Worm (Caenorhabditis elegans) whole organism, late embryonic: ENCODE data around the gene C03A7.2.

Experiments used
- K09A11.1 ChIP-seq: sonication (generic microtip); optimal IDR thresholded peaks from 2 replicates; lab custom pipeline; 2017; ENCODE audit warnings: antibody characterized with exemption, mild to moderate bottlenecking, missing genetic modification characterization, missing compliant biosample characterization; ENCODE audit not compliant: insufficient read depth
- ama-1 ChIP-seq: fragments of 150-350 bp; optimal IDR thresholded peaks from 2 replicates; lab custom pipeline; 2014
- ceh-24 ChIP-seq: sonication (generic microtip); optimal IDR thresholded peaks from 2 replicates; lab custom pipeline; 2016; ENCODE audit warnings: mild to moderate bottlenecking, missing genetic modification characterization, missing compliant biosample characterization
- ceh-6 ChIP-seq: fragments of 200-800 bp; sonication (Bioruptor generic); optimal IDR thresholded peaks from 2 replicates; lab custom pipeline; 2018; ENCODE audit warnings: mild to moderate bottlenecking, missing genetic modification characterization, missing compliant biosample characterization
- dmd-4 ChIP-seq: sonication (generic microtip); optimal IDR thresholded peaks from 2 replicates; lab custom pipeline; 2016; ENCODE audit warnings: borderline replicate concordance, missing genetic modification characterization, missing compliant biosample characterization
- elt-2 ChIP-seq: sonication (generic microtip); optimal IDR thresholded peaks from 2 replicates; lab custom pipeline; 2016; ENCODE audit warnings: missing genetic modification reagents, missing genetic modification characterization, missing compliant biosample characterization
- hlh-6 ChIP-seq: sonication (generic microtip); optimal IDR thresholded peaks from 2 replicates; lab custom pipeline; 2016; ENCODE audit warnings: missing genotype, missing genetic modification characterization, missing compliant biosample characterization
- nfya-1 ChIP-seq: sonication (generic microtip); optimal IDR thresholded peaks from 2 replicates; lab custom pipeline; 2017; ENCODE audit warnings: missing genetic modification characterization, mild to moderate bottlenecking, missing compliant biosample characterization, antibody characterized with exemption, moderate library complexity
- pqm-1 ChIP-seq: sonication (generic microtip); optimal IDR thresholded peaks from 2 replicates; lab custom pipeline; 2016; ENCODE audit warnings: missing genetic modification characterization, missing compliant biosample characterization
- tbx-2 ChIP-seq: sonication (generic microtip); optimal IDR thresholded peaks from 2 replicates; lab custom pipeline; 2016; ENCODE audit warnings: missing genetic modification characterization, missing compliant biosample characterization
- ztf-16 ChIP-seq: sonication (generic microtip); optimal IDR thresholded peaks from 2 replicates; lab custom pipeline; 2017; ENCODE audit warnings: missing genetic modification characterization, missing compliant biosample characterization

- TF ChIP-seq hlh-6 (no peak), dmd-4 (tag; lab: Kevin White, UChicago) (no peak), tbx-2 (tag; lab: Kevin White, UChicago) (no peak), pqm-1 (no peak), nfya-1 (tag; lab: Kevin White, UChicago) (no peak), ztf-16 (tag; lab: Kevin White, UChicago) (no peak), ceh-24 (tag; lab: Kevin White, UChicago) (no peak), elt-2 (tag; lab: Kevin White, UChicago) (no peak), K09A11.1 (tag; lab: Kevin White, UChicago) (no peak), ama-1 (lab: Kevin White, UChicago) (no peak), ceh-6 (GFP tag; lab: Kevin White, UChicago) (no peak)
Observed at ce11 chrV:5223044-5223443, 41.3 kb downstream of the C03A7.2 start, which contains the start of gene Y49G5B.1.
